Fruit fly (Drosophila melanogaster) whole organism, embryonic: ENCODE data around the gene cav.

Experiments
- BEAF-32 ChIP-seq: fragments of 200-800 bp; sonication (Bioruptor generic); optimal IDR thresholded peaks from 3 replicates; lab custom pipeline; 2017; ENCODE audit warnings: missing biosample characterization, missing genetic modification characterization, mild to moderate bottlenecking, moderate library complexity, missing genetic modification reagents
- CG10431 ChIP-seq: fragments of 200-800 bp; sonication (Bioruptor generic); optimal IDR thresholded peaks from 3 replicates; lab custom pipeline; 2018; ENCODE audit warnings: missing biosample characterization, mild to moderate bottlenecking, missing genetic modification characterization
- CG12236 ChIP-seq: fragments of 200-800 bp; sonication (Bioruptor generic); optimal IDR thresholded peaks from 2 replicates; lab custom pipeline; 2016; ENCODE audit warnings: missing biosample characterization, missing genetic modification characterization
- CG1233 ChIP-seq: fragments of 200-800 bp; sonication (Bioruptor generic); optimal IDR thresholded peaks from 4 replicates; lab custom pipeline; 2018; ENCODE audit warnings: missing biosample characterization, mild to moderate bottlenecking, missing genetic modification characterization
- CG12391 ChIP-seq: fragments of 200-800 bp; sonication (Bioruptor generic); optimal IDR thresholded peaks from 3 replicates; lab custom pipeline; 2018; ENCODE audit warnings: missing biosample characterization, mild to moderate bottlenecking, missing genetic modification characterization, moderate library complexity
- CG12659 ChIP-seq: fragments of 200-800 bp; sonication (Bioruptor generic); optimal IDR thresholded peaks from 3 replicates; lab custom pipeline; 2017; ENCODE audit warnings: mild to moderate bottlenecking, missing biosample characterization, missing genetic modification reagents, missing genetic modification characterization
- CG13287 ChIP-seq: fragments of 200-800 bp; sonication (Bioruptor generic); IDR thresholded peaks from 2 replicates; pipeline ENCODE4 v1.3.6; 2022; ENCODE audit warnings: missing biosample characterization, missing genetic modification characterization; ENCODE audit not compliant: partially characterized antibody
- CG1603 ChIP-seq: fragments of 200-800 bp; sonication (Bioruptor generic); optimal IDR thresholded peaks from 2 replicates; lab custom pipeline; 2019; ENCODE audit warnings: missing biosample characterization, mild to moderate bottlenecking, missing genetic modification characterization, moderate library complexity
- CG18619 ChIP-seq: fragments of 200-800 bp; sonication (Bioruptor generic); optimal IDR thresholded peaks from 3 replicates; lab custom pipeline; 2017; ENCODE audit warnings: missing biosample characterization, mild to moderate bottlenecking, missing genetic modification characterization
- CG3847 ChIP-seq: fragments of 200-800 bp; sonication (Bioruptor generic); IDR thresholded peaks from 2 replicates; pipeline ENCODE4 v1.3.6; 2022; ENCODE audit warnings: missing biosample characterization, missing genetic modification characterization
- CG3995 ChIP-seq: fragments of 200-800 bp; sonication (Bioruptor generic); optimal IDR thresholded peaks from 3 replicates; lab custom pipeline; 2016; ENCODE audit warnings: missing biosample characterization, missing genetic modification characterization
- CG42726 ChIP-seq: fragments of 200-800 bp; sonication (Bioruptor generic); IDR thresholded peaks from 2 replicates; pipeline ENCODE4 v1.3.6; 2022; ENCODE audit warnings: missing biosample characterization, missing genetic modification characterization; ENCODE audit not compliant: partially characterized antibody
- CG6791 ChIP-seq: fragments of 200-800 bp; sonication (Bioruptor generic); IDR thresholded peaks from 3 replicates; pipeline ENCODE4 v1.3.6; 2022; ENCODE audit warnings: missing biosample characterization, missing genetic modification characterization; ENCODE audit not compliant: partially characterized antibody
- CG6813 ChIP-seq: fragments of 200-800 bp; sonication (Bioruptor generic); optimal IDR thresholded peaks from 2 replicates; lab custom pipeline; 2017; ENCODE audit warnings: missing biosample characterization, missing genetic modification characterization, mild to moderate bottlenecking, moderate library complexity, missing genetic modification reagents
- CG6854 ChIP-seq: fragments of 200-800 bp; sonication (Bioruptor generic); optimal IDR thresholded peaks from 3 replicates; lab custom pipeline; 2017; ENCODE audit warnings: missing biosample characterization, mild to moderate bottlenecking, missing genetic modification characterization
- CG7987 ChIP-seq: fragments of 200-800 bp; sonication (Bioruptor generic); optimal IDR thresholded peaks from 2 replicates; lab custom pipeline; 2018; ENCODE audit warnings: missing biosample characterization, mild to moderate bottlenecking, missing genetic modification characterization, moderate library complexity
- CG8765 ChIP-seq: fragments of 200-800 bp; sonication (Bioruptor generic); IDR thresholded peaks from 2 replicates; pipeline ENCODE4 v1.3.6; 2022; ENCODE audit warnings: missing biosample characterization, missing genetic modification characterization
- CG9727 ChIP-seq: fragments of 200-800 bp; sonication (Bioruptor generic); optimal IDR thresholded peaks from 3 replicates; lab custom pipeline; 2017; ENCODE audit warnings: missing biosample characterization, mild to moderate bottlenecking, missing genetic modification characterization
- CG9876 ChIP-seq: fragments of 200-800 bp; sonication (Bioruptor generic); optimal IDR thresholded peaks from 2 replicates; lab custom pipeline; 2016; ENCODE audit warnings: missing biosample characterization, missing genetic modification characterization
- CG9932 ChIP-seq: fragments of 200-800 bp; sonication (Bioruptor generic); IDR thresholded peaks from 2 replicates; pipeline ENCODE4 v1.3.6; 2022; ENCODE audit warnings: missing biosample characterization, missing genetic modification characterization
- CoRest ChIP-seq: fragments of 200-800 bp; sonication (Bioruptor generic); optimal IDR thresholded peaks from 3 replicates; lab custom pipeline; 2018; ENCODE audit warnings: missing biosample characterization, mild to moderate bottlenecking, missing genetic modification characterization, moderate library complexity
- Dll ChIP-seq: fragments of 200-800 bp; sonication (Bioruptor generic); IDR thresholded peaks from 4 replicates; pipeline ENCODE4 v1.3.6; 2022; ENCODE audit warnings: missing biosample characterization, missing genetic modification characterization; ENCODE audit not compliant: partially characterized antibody
- Ets65A ChIP-seq: fragments of 200-800 bp; sonication (Bioruptor generic); peaks from one replicate; lab custom pipeline; 2016; ENCODE audit warnings: missing biosample characterization, missing genetic modification characterization
- Gsc ChIP-seq: fragments of 200-800 bp; sonication (Bioruptor generic); IDR thresholded peaks from 2 replicates; pipeline ENCODE4 v1.3.6; 2022; ENCODE audit warnings: missing biosample characterization, missing genetic modification characterization
- Lhr ChIP-seq: fragments of 200-800 bp; sonication (Bioruptor generic); optimal IDR thresholded peaks from 3 replicates; lab custom pipeline; 2017; ENCODE audit warnings: mild to moderate bottlenecking, missing biosample characterization, missing genetic modification reagents, missing genetic modification characterization
- MBD-R2 ChIP-seq: fragments of 200-800 bp; sonication (Bioruptor generic); IDR thresholded peaks from 2 replicates; pipeline ENCODE4 v1.3.6; 2022; ENCODE audit warnings: missing biosample characterization, missing genetic modification characterization
- MESR4 ChIP-seq: fragments of 200-800 bp; sonication (Bioruptor generic); optimal IDR thresholded peaks from 2 replicates; lab custom pipeline; 2018; ENCODE audit warnings: missing biosample characterization, mild to moderate bottlenecking, missing genetic modification characterization, moderate library complexity
- Mes4 ChIP-seq: fragments of 200-800 bp; sonication (Bioruptor generic); optimal IDR thresholded peaks from 2 replicates; lab custom pipeline; 2016; ENCODE audit warnings: missing biosample characterization, missing genetic modification characterization
- Opbp ChIP-seq: fragments of 200-800 bp; sonication (Bioruptor generic); IDR thresholded peaks from 3 replicates; pipeline ENCODE4 v1.3.6; 2022; ENCODE audit warnings: missing biosample characterization, missing genetic modification characterization; ENCODE audit not compliant: partially characterized antibody
- Scr ChIP-seq: fragments of 200-800 bp; sonication (Bioruptor generic); IDR thresholded peaks from 2 replicates; pipeline ENCODE4 v1.3.6; 2022; ENCODE audit warnings: missing biosample characterization, missing genetic modification characterization; ENCODE audit not compliant: partially characterized antibody
- Xrp1 ChIP-seq: fragments of 200-800 bp; sonication (Bioruptor generic); IDR thresholded peaks from 2 replicates; pipeline ENCODE4 v1.3.6; 2022; ENCODE audit warnings: missing biosample characterization, missing genetic modification characterization
- ato ChIP-seq: fragments of 200-800 bp; sonication (Bioruptor generic); IDR thresholded peaks from 2 replicates; pipeline ENCODE4 v1.3.6; 2022; ENCODE audit warnings: missing biosample characterization, missing genetic modification characterization; ENCODE audit not compliant: partially characterized antibody
- cato ChIP-seq: fragments of 200-800 bp; sonication (Bioruptor generic); optimal IDR thresholded peaks from 2 replicates; lab custom pipeline; 2016; ENCODE audit warnings: missing biosample characterization, missing genetic modification characterization, borderline replicate concordance
- disco-r ChIP-seq: fragments of 200-800 bp; sonication (Bioruptor generic); optimal IDR thresholded peaks from 2 replicates; lab custom pipeline; 2016; ENCODE audit warnings: missing biosample characterization, missing genetic modification characterization
- ems ChIP-seq: fragments of 200-800 bp; sonication (Bioruptor generic); optimal IDR thresholded peaks from 3 replicates; lab custom pipeline; 2016; ENCODE audit warnings: missing biosample characterization, missing genetic modification characterization
- inv ChIP-seq: fragments of 200-800 bp; sonication (Bioruptor generic); IDR thresholded peaks from 2 replicates; pipeline ENCODE4 v1.3.6; 2022; ENCODE audit warnings: missing biosample characterization, missing genetic modification characterization; ENCODE audit not compliant: partially characterized antibody
- mld ChIP-seq: fragments of 200-800 bp; sonication (Bioruptor generic); IDR thresholded peaks from 3 replicates; pipeline ENCODE4 v1.3.6; 2022; ENCODE audit warnings: missing biosample characterization, missing genetic modification characterization; ENCODE audit not compliant: partially characterized antibody
- pan ChIP-seq, 4 experiments: fragments of >200 bp in 3 of 4; fragments of 200-800 bp in 1 of 4; sonication (Bioruptor generic) in 1 of 4; optimal IDR thresholded peaks in 3 of 4; IDR thresholded peaks in 1 of 4; 2 replicates each; pipeline versions ENCODE4 v1.3.6 to Lab custom; 2017 to 2022; ENCODE audit warnings: missing biosample characterization in 2 of 4, missing genetic modification characterization in 2 of 4, mixed read lengths in 1 of 4
- pfk ChIP-seq: fragments of 200-800 bp; sonication (Bioruptor generic); optimal IDR thresholded peaks from 2 replicates; lab custom pipeline; 2018; ENCODE audit warnings: missing biosample characterization, mild to moderate bottlenecking, missing genetic modification characterization, moderate library complexity
- pho ChIP-seq: fragments of 200-800 bp; sonication (Bioruptor generic); optimal IDR thresholded peaks from 2 replicates; lab custom pipeline; 2016; ENCODE audit warnings: missing biosample characterization, missing genetic modification characterization
- shn ChIP-seq: fragments of 200-800 bp; sonication (Bioruptor generic); optimal IDR thresholded peaks from 3 replicates; lab custom pipeline; 2016; ENCODE audit warnings: missing biosample characterization, missing genetic modification characterization
- sna ChIP-seq: fragments of 200-800 bp; sonication (Bioruptor generic); IDR thresholded peaks from 2 replicates; pipeline ENCODE4 v1.3.6; 2022; ENCODE audit warnings: missing biosample characterization, missing genetic modification characterization; ENCODE audit not compliant: partially characterized antibody
- tup ChIP-seq: fragments of 200-800 bp; sonication (Bioruptor generic); optimal IDR thresholded peaks from 2 replicates; lab custom pipeline; 2016; ENCODE audit warnings: missing biosample characterization, mild to moderate bottlenecking, missing genetic modification characterization, moderate library complexity
- vnd ChIP-seq: fragments of 200-800 bp; sonication (Bioruptor generic); IDR thresholded peaks from 3 replicates; pipeline ENCODE4 v1.3.6; 2022; ENCODE audit warnings: missing biosample characterization, missing genetic modification characterization; ENCODE audit not compliant: partially characterized antibody
- wek ChIP-seq: fragments of 200-800 bp; sonication (Bioruptor generic); optimal IDR thresholded peaks from 3 replicates; lab custom pipeline; 2018; ENCODE audit warnings: missing biosample characterization, mild to moderate bottlenecking, missing genetic modification characterization, moderate library complexity

The cav gene

dm6 chr3R:24226744-24227143, 5.8 kb downstream of the cav start, which contains the start of the genes Spps and CG13609 (continued):
- TF ChIP-seq pho, result no peak
- peak; percentile 24 for TF ChIP-seq CoRest (tag; lab: Kevin White, UChicago)
- peak; percentile 3 for TF ChIP-seq Mes4
- TF ChIP-seq CG7987 (GFP tag; lab: Kevin White, UChicago), result peak; percentile 17
- no peak for TF ChIP-seq CG9876
- TF ChIP-seq disco-r (GFP tag; lab: Kevin White, UChicago), result no peak
- TF ChIP-seq pan (optimal IDR thresholded peaks at IDR 0.05; lab: Kevin White, UChicago), result no peak
- TF ChIP-seq pan (GFP tag; optimal IDR thresholded peaks at IDR 0.05 in 1 of 2, IDR thresholded peaks at IDR 0.05 in 1 of 2), result peak in 1 of 2 experiments; percentile 4
- peak; percentile 77 for TF ChIP-seq CG12659 (GFP tag; lab: Kevin White, UChicago)

- TF ChIP-seq CG8765 (no peak), CG3847 (no peak), tup (GFP tag; lab: Kevin White, UChicago) (no peak), ato (GFP tag; lab: Robert Waterston, UW) (no peak), CG12236 (GFP tag; lab: Kevin White, UChicago) (no peak), pan (optimal IDR thresholded peaks at IDR 0.05; lab: Kevin White, UChicago) (no peak), pan (GFP tag; optimal IDR thresholded peaks at IDR 0.05 in 1 of 2, IDR thresholded peaks at IDR 0.05 in 1 of 2) (no peak), CG1233 (no peak), Xrp1 (GFP tag; lab: Robert Waterston, UW) (no peak), shn (no peak), CG6813 (GFP tag; lab: Kevin White, UChicago) (no peak), CG9727 (GFP tag; lab: Kevin White, UChicago) (no peak), pfk (GFP tag; lab: Kevin White, UChicago) (no peak), CG6854 (GFP tag; lab: Kevin White, UChicago) (no peak), CG1603 (tag; lab: Kevin White, UChicago) (no peak)
Measured at dm6 chr3R:24228675-24229074, 7.8 kb downstream of the cav start, which contains the start of gene Acp95EF. Gene Acp95EF (plus strand): TSS chr3R:24228975.

dm6 chr3R:24229870-24230422, 9.0 kb downstream of the cav start, which contains the start of gene Spase22-23:
Gene Spase22-23 (minus strand): TSS chr3R:24230035.
- TF ChIP-seq CG10431 (GFP tag; lab: Kevin White, UChicago) (no peak), wek (GFP tag; lab: Kevin White, UChicago) (peak; percentile 15), CG6791 (GFP tag; lab: Robert Waterston, UW) (peak; percentile 98), Opbp (GFP tag; lab: Robert Waterston, UW) (peak; percentile 96), inv (GFP tag; lab: Robert Waterston, UW) (peak; percentile 92), Gsc (GFP tag; lab: Robert Waterston, UW) (no peak), cato (GFP tag; lab: Kevin White, UChicago) (no peak), CG12391 (no peak), CG42726 (GFP tag; lab: Robert Waterston, UW) (peak; percentile 94), CG13287 (peak; percentile 94), vnd (GFP tag; lab: Robert Waterston, UW) (peak; percentile 91), BEAF-32 (GFP tag; lab: Kevin White, UChicago) (peak; percentile 90), MESR4 (peak; percentile 82), sna (GFP tag; lab: Robert Waterston, UW) (peak; percentile 82), Lhr (no peak), Scr (peak; percentile 96), Ets65A (GFP tag; lab: Kevin White, UChicago) (peak; percentile 81), mld (GFP tag; lab: Robert Waterston, UW) (peak; percentile 97), CG18619 (GFP tag; lab: Kevin White, UChicago) (no peak), CG9932 (peak; percentile 12), Dll (peak; percentile 92), ems (GFP tag; lab: Kevin White, UChicago) (no peak), MBD-R2 (peak; percentile 44), CG3995 (GFP tag; lab: Kevin White, UChicago) (no peak)
